Fruit fly (Drosophila melanogaster): Measurements from ENCODE around the gene CG43392.
A peak's percentile ranks its signal among the peaks of the same experiment; 100 is the strongest.

CG43392 gene

dm6 chr3L:22063833-22064232, 34.3 kb upstream of the CG43392 start:
- TF ChIP-seq slbo (GFP tag; IDR thresholded peaks at IDR 0.05) = no peak
- no peak for TF ChIP-seq hb (GFP tag; IDR thresholded peaks at IDR 0.05; ENCODE audit: partially characterized antibody)
- no peak for TF ChIP-seq CoRest (tag; optimal IDR thresholded peaks at IDR 0.05)
- TF ChIP-seq Med (GFP tag) = peak; percentile 67
- TF ChIP-seq unc-4 (GFP tag; IDR thresholded peaks at IDR 0.05; ENCODE audit: partially characterized antibody) = no peak

DNA sequence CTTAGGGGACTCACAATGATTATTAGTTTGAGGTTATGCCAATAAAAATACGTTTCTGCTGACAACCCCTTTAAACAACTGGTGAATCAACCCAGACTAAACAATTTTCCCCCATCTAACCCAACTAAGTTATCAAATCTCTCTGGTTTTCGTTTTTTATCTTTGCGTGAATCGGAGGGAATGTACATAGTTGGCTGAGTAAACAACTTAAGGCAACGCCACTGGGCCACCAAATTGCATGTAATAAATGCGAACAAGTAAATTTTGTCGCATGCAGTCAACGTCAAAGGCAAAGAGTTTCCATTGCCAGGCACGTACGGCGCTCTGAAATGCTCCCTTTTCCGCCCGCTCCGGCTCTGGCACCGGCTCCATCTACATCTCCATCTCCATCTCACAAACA, 23.8 kb upstream of the CG43392 start:
- peak; percentile 34 for TF ChIP-seq Asciz (GFP tag; optimal IDR thresholded peaks at IDR 0.05)
- no peak for TF ChIP-seq CG7786 (GFP tag; optimal IDR thresholded peaks at IDR 0.05)
- TF ChIP-seq ato (GFP tag; IDR thresholded peaks at IDR 0.05; ENCODE audit: partially characterized antibody) = no peak
- peak; percentile 26 for TF ChIP-seq CG2678 (tag; optimal IDR thresholded peaks at IDR 0.05)
- TF ChIP-seq CG6272 (GFP tag; IDR thresholded peaks at IDR 0.05) = no peak
- TF ChIP-seq CG3407 (GFP tag; optimal IDR thresholded peaks at IDR 0.05) = peak; percentile 6
- peak; percentile 63 for TF ChIP-seq ATbp (GFP tag; optimal IDR thresholded peaks at IDR 0.05)
- no peak for TF ChIP-seq HLH4C (GFP tag; IDR thresholded peaks at IDR 0.05; ENCODE audit: partially characterized antibody)
- TF ChIP-seq Med (GFP tag) = peak; percentile 44
- no peak for TF ChIP-seq HmgZ (tag; optimal IDR thresholded peaks at IDR 0.05)
- TF ChIP-seq CG34376 (GFP tag; optimal IDR thresholded peaks at IDR 0.05) = no peak
- TF ChIP-seq HHEX (GFP tag; optimal IDR thresholded peaks at IDR 0.05) = peak; percentile 8
- TF ChIP-seq Atf3 (GFP tag; optimal IDR thresholded peaks at IDR 0.05) = no peak

DNA sequence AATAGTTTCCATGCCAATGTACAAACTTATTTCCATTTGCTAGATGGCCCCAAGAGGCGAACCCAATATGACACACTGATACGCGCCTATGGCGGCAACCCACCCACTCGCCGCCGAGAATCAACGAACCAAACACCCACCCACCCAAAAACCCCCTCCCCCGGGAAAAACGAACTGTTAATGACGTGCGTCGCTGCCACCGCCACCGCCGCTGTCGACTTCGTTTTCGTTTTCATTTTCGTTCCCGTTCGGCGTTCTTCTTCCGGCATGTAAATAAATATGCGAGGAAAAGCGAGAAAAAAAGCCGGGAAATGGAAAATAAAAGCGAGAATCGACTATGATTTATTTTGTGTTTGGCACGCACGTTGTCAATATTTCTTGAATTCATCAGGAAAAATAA, 21.6 kb upstream of the CG43392 start:
- TF ChIP-seq CG6254 (GFP tag; optimal IDR thresholded peaks at IDR 0.05) (no peak), CG18011 (GFP tag; optimal IDR thresholded peaks at IDR 0.05) (no peak), exex (tag; optimal IDR thresholded peaks at IDR 0.05) (no peak), CG17186 (GFP tag; optimal IDR thresholded peaks at IDR 0.05) (no peak), Opbp (GFP tag; IDR thresholded peaks at IDR 0.05; ENCODE audit: partially characterized antibody) (no peak), Adf1 (GFP tag; IDR thresholded peaks at IDR 0.05) (peak; percentile 78), sd (tag; optimal IDR thresholded peaks at IDR 0.05) (peak; percentile 60), Blimp-1 (GFP tag; optimal IDR thresholded peaks at IDR 0.05) (peak; percentile 70), croc (GFP tag; conservative IDR thresholded peaks at IDR 0.05) (no peak), CG9437 (GFP tag; optimal IDR thresholded peaks at IDR 0.05) (no peak), sug (tag; optimal IDR thresholded peaks at IDR 0.05) (no peak), klu (GFP tag; IDR thresholded peaks at IDR 0.05) (no peak), Scr (GFP tag; IDR thresholded peaks at IDR 0.05; ENCODE audit: partially characterized antibody) (no peak), CG6765 (GFP tag; optimal IDR thresholded peaks at IDR 0.05) (no peak), CG10274 (GFP tag; optimal IDR thresholded peaks at IDR 0.05) (no peak), row (GFP tag; IDR thresholded peaks at IDR 0.05) (no peak), Spps (tag; optimal IDR thresholded peaks at IDR 0.05) (no peak), cwo (GFP tag; optimal IDR thresholded peaks at IDR 0.05) (no peak), CG12769 (tag; optimal IDR thresholded peaks at IDR 0.05) (peak; percentile 66), zf30C (GFP tag; optimal IDR thresholded peaks at IDR 0.05) (no peak), NK7.1 (GFP tag; optimal IDR thresholded peaks at IDR 0.05) (no peak), slou (GFP tag; optimal IDR thresholded peaks at IDR 0.05) (no peak), CG31441 (GFP tag; IDR thresholded peaks at IDR 0.05) (no peak), CG14860 (GFP tag; IDR thresholded peaks at IDR 0.05; ENCODE audit: partially characterized antibody) (no peak), CHES-1-like (GFP tag; optimal IDR thresholded peaks at IDR 0.05) (no peak), Eip74EF (GFP tag; optimal IDR thresholded peaks at IDR 0.05) (peak in 1 of 2 experiments; percentile 41), CG13296 (GFP tag; optimal IDR thresholded peaks at IDR 0.05) (no peak), CG12942 (GFP tag; optimal IDR thresholded peaks at IDR 0.05) (no peak), CG2875 (GFP tag; optimal IDR thresholded peaks at IDR 0.05) (no peak), CG31388 (GFP tag; optimal IDR thresholded peaks at IDR 0.05) (no peak), ara (GFP tag; IDR thresholded peaks at IDR 0.05) (no peak)

Data from whole organism, embryonic.